Fruit fly (Drosophila melanogaster) whole organism, embryonic: ENCODE data around the gene APC4.

ENCODE experiments used
- CG15601 ChIP-seq: fragments of 200-800 bp; sonication (Bioruptor generic); optimal IDR thresholded peaks from 3 replicates; lab custom pipeline; 2019; ENCODE audit warnings: missing biosample characterization, mild to moderate bottlenecking, missing genetic modification characterization, moderate library complexity
- CG1602 ChIP-seq: fragments of 200-800 bp; sonication (Bioruptor generic); optimal IDR thresholded peaks from 3 replicates; lab custom pipeline; 2016; ENCODE audit warnings: missing biosample characterization, missing genetic modification characterization
- CG17359 ChIP-seq: fragments of 200-800 bp; sonication (Bioruptor generic); optimal IDR thresholded peaks from 3 replicates; lab custom pipeline; 2018; ENCODE audit warnings: missing biosample characterization, mild to moderate bottlenecking, missing genetic modification characterization, moderate library complexity
- CG18011 ChIP-seq: fragments of 200-800 bp; sonication (Bioruptor generic); optimal IDR thresholded peaks from 2 replicates; lab custom pipeline; 2017; ENCODE audit warnings: missing biosample characterization, missing genetic modification characterization, mild to moderate bottlenecking, moderate library complexity, missing genotype
- CG7786 ChIP-seq: fragments of 200-800 bp; sonication (Bioruptor generic); optimal IDR thresholded peaks from 2 replicates; lab custom pipeline; 2016; ENCODE audit warnings: missing biosample characterization, missing genetic modification characterization
- CHES-1-like ChIP-seq: fragments of 200-800 bp; sonication (Bioruptor generic); optimal IDR thresholded peaks from 2 replicates; lab custom pipeline; 2016; ENCODE audit warnings: missing biosample characterization, missing genetic modification characterization
- Gug ChIP-seq: fragments of 200-800 bp; sonication (Bioruptor generic); IDR thresholded peaks from 4 replicates; pipeline ENCODE4 v1.3.6; 2022; ENCODE audit warnings: missing biosample characterization, missing genetic modification characterization
- Nf-YC ChIP-seq: fragments of 200-800 bp; optimal IDR thresholded peaks from 3 replicates; lab custom pipeline; 2019; ENCODE audit warnings: missing biosample characterization, mild to moderate bottlenecking, missing genetic modification characterization, moderate library complexity
- cwo ChIP-seq: fragments of 200-800 bp; sonication (Bioruptor generic); optimal IDR thresholded peaks from 3 replicates; lab custom pipeline; 2017; ENCODE audit warnings: missing biosample characterization, missing genetic modification characterization, mild to moderate bottlenecking, moderate library complexity, missing genetic modification reagents
- emc ChIP-seq: fragments of 200-800 bp; sonication (Bioruptor generic); optimal IDR thresholded peaks from 2 replicates; lab custom pipeline; 2016; ENCODE audit warnings: missing biosample characterization, missing genetic modification characterization
- ems ChIP-seq: fragments of 200-800 bp; sonication (Bioruptor generic); optimal IDR thresholded peaks from 3 replicates; lab custom pipeline; 2016; ENCODE audit warnings: missing biosample characterization, missing genetic modification characterization
- hbn ChIP-seq: fragments of 200-800 bp; sonication (Bioruptor generic); IDR thresholded peaks from 2 replicates; pipeline ENCODE4 v1.3.6; 2022; ENCODE audit warnings: missing biosample characterization, missing genetic modification characterization; ENCODE audit not compliant: partially characterized antibody

DNA sequence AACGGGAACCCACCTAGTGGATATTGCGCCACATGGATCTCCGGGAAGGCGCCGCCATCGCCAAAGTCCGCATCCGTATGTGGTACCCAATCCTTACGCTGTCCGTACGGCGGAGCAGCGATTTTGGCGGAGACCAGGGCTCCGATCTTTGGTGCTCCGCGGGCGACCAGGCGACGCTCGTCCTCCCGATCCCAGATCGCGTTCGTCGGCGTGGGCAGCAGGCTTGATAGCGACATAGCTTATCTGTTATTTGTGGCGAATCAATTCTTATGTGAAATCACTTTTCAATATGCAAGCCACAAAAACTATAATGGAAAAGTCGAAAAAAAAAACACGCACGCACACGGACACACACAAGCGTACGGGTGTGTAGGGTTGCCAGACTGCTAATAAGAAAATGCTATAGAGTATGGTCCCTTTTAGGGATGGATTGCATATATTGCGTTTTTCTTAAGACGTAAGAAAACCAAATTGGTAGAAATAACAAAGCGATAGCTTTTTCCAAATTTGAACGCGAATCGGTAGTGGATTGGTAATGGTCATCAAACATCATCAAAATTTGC is 23.6 kb downstream of the APC4 start, which contains the start of gene Bx42:
- TF ChIP-seq emc (no peak), CG15601 (tag; lab: Kevin White, UChicago) (no peak), CG17359 (tag; lab: Kevin White, UChicago) (no peak), CG18011 (no peak), Gug (GFP tag; lab: Robert Waterston, UW) (no peak), CG1602 (GFP tag; lab: Kevin White, UChicago) (no peak), Nf-YC (tag; lab: Kevin White, UChicago) (no peak), cwo (GFP tag; lab: Kevin White, UChicago) (no peak), hbn (GFP tag; lab: Robert Waterston, UW) (no peak), CG7786 (GFP tag; lab: Kevin White, UChicago) (no peak), CHES-1-like (GFP tag; lab: Kevin White, UChicago) (no peak), ems (GFP tag; lab: Kevin White, UChicago) (no peak)
